Worm (Caenorhabditis elegans) whole organism, young adult: ENCODE measurements around the gene nhr-105.

Experiments used
- B0035.1 ChIP-seq: sonication (generic microtip); optimal IDR thresholded peaks from 2 replicates; lab custom pipeline; 2016; ENCODE audit warnings: missing genetic modification characterization, mild to moderate bottlenecking, missing compliant biosample characterization, missing genotype, missing genetic modification reagents
- B0261.1 ChIP-seq: sonication (generic microtip); optimal IDR thresholded peaks from 2 replicates; lab custom pipeline; 2016; ENCODE audit warnings: mild to moderate bottlenecking, missing genetic modification characterization, moderate library complexity, missing compliant biosample characterization
- C17E4.6 ChIP-seq: fragments of 200-800 bp; sonication (Bioruptor generic); IDR thresholded peaks from 2 replicates; pipeline ENCODE4 v1.3.6; 2022; ENCODE audit warnings: missing genetic modification reagents, missing genetic modification characterization, missing compliant biosample characterization
- F22D6.2 ChIP-seq: sonication (generic microtip); optimal IDR thresholded peaks from 2 replicates; lab custom pipeline; 2016; ENCODE audit warnings: mild to moderate bottlenecking, missing genetic modification characterization, missing compliant biosample characterization
- F23B12.7 ChIP-seq: sonication (generic microtip); optimal IDR thresholded peaks from 2 replicates; lab custom pipeline; 2017; ENCODE audit warnings: missing genetic modification characterization, mild to moderate bottlenecking, missing compliant biosample characterization, antibody characterized with exemption, moderate library complexity; ENCODE audit not compliant: insufficient read depth
- F37B4.10 ChIP-seq: fragments of 200-800 bp; sonication (Bioruptor generic); IDR thresholded peaks from 2 replicates; pipeline ENCODE4 v1.3.6; 2022; ENCODE audit warnings: missing genetic modification characterization, missing compliant biosample characterization
- F49E8.2 ChIP-seq: sonication (generic microtip); optimal IDR thresholded peaks from 3 replicates; lab custom pipeline; 2017; ENCODE audit warnings: missing genetic modification characterization, mild to moderate bottlenecking, missing compliant biosample characterization, antibody characterized with exemption, moderate library complexity; ENCODE audit not compliant: insufficient read depth
- T07F8.4 ChIP-seq: sonication (generic microtip); optimal IDR thresholded peaks from 2 replicates; lab custom pipeline; 2016; ENCODE audit warnings: mild to moderate bottlenecking, missing genetic modification characterization, moderate library complexity, missing compliant biosample characterization
- Y67H2A.10 ChIP-seq: fragments of 200-800 bp; sonication (Bioruptor generic); conservative IDR thresholded peaks from 2 replicates; pipeline ENCODE4 v1.3.6; 2022; ENCODE audit warnings: missing genetic modification reagents, missing genetic modification characterization, missing compliant biosample characterization
- akir-1 ChIP-seq: fragments of 200-800 bp; sonication (Bioruptor generic); optimal IDR thresholded peaks from 2 replicates; lab custom pipeline; 2018; ENCODE audit warnings: mild to moderate bottlenecking, missing genetic modification characterization, moderate library complexity, missing compliant biosample characterization
- aptf-2 ChIP-seq: fragments of 200-800 bp; sonication (Bioruptor generic); conservative IDR thresholded peaks from 2 replicates; pipeline ENCODE4 v1.3.6; 2022; ENCODE audit warnings: missing genetic modification reagents, missing genetic modification characterization, missing compliant biosample characterization
- attf-5 ChIP-seq: fragments of 200-800 bp; sonication (Bioruptor generic); optimal IDR thresholded peaks from 2 replicates; lab custom pipeline; 2018; ENCODE audit warnings: mild to moderate bottlenecking, missing genetic modification characterization, missing compliant biosample characterization
- attf-6 ChIP-seq: fragments of 200-800 bp; sonication (Bioruptor generic); IDR thresholded peaks from 2 replicates; pipeline ENCODE4 v1.3.6; 2022; ENCODE audit warnings: missing genetic modification reagents, missing genetic modification characterization, missing compliant biosample characterization
- ccch-3 ChIP-seq: fragments of 200-800 bp; sonication (Bioruptor generic); optimal IDR thresholded peaks from 2 replicates; lab custom pipeline; 2018; ENCODE audit warnings: mild to moderate bottlenecking, missing genetic modification characterization, missing compliant biosample characterization
- ceh-40 ChIP-seq: fragments of 200-800 bp; sonication (Bioruptor generic); IDR thresholded peaks from 2 replicates; pipeline ENCODE4 v1.3.6; 2022; ENCODE audit warnings: missing genetic modification characterization, missing compliant biosample characterization
- ceh-58 ChIP-seq: fragments of 200-800 bp; sonication (Bioruptor generic); IDR thresholded peaks from 2 replicates; pipeline ENCODE4 v1.3.6; 2022; ENCODE audit warnings: missing genetic modification characterization, missing compliant biosample characterization
- egl-44 ChIP-seq: fragments of 200-800 bp; sonication (Bioruptor generic); IDR thresholded peaks from 2 replicates; pipeline ENCODE4 v1.3.6; 2022; ENCODE audit warnings: missing genetic modification reagents, missing genetic modification characterization, missing compliant biosample characterization
- him-1 ChIP-seq: sonication (generic microtip); optimal IDR thresholded peaks from 2 replicates; lab custom pipeline; 2016; ENCODE audit warnings: missing genotype, missing genetic modification reagents, missing genetic modification characterization, missing compliant biosample characterization
- hlh-12 ChIP-seq: sonication (generic microtip); optimal IDR thresholded peaks from 2 replicates; lab custom pipeline; 2016; ENCODE audit warnings: missing genetic modification characterization, missing compliant biosample characterization
- hmg-1.2 ChIP-seq: fragments of 200-800 bp; sonication (Bioruptor generic); IDR thresholded peaks from 2 replicates; pipeline ENCODE4 v1.3.6; 2022; ENCODE audit warnings: missing genetic modification reagents, missing genetic modification characterization, missing compliant biosample characterization
- hmg-20 ChIP-seq: fragments of 200-800 bp; sonication (Bioruptor generic); IDR thresholded peaks from 2 replicates; pipeline ENCODE4 v1.3.6; 2022; ENCODE audit warnings: missing genetic modification reagents, missing genetic modification characterization, missing compliant biosample characterization
- hrde-1 ChIP-seq: sonication (generic microtip); optimal IDR thresholded peaks from 2 replicates; lab custom pipeline; 2016; ENCODE audit warnings: missing genetic modification characterization, mild to moderate bottlenecking, missing compliant biosample characterization, moderate library complexity, missing genotype, missing genetic modification reagents, borderline replicate concordance
- hsf-1 ChIP-seq: fragments of 200-800 bp; sonication (Bioruptor generic); IDR thresholded peaks from 2 replicates; pipeline ENCODE4 v1.3.6; 2022; ENCODE audit warnings: missing genetic modification reagents, missing genetic modification characterization, missing compliant biosample characterization
- let-607 ChIP-seq, 2 experiments: fragments of 200-800 bp in 1 of 2; sonication (Bioruptor generic) in 1 of 2; sonication (generic microtip) in 1 of 2; optimal IDR thresholded peaks; 2 replicates each; lab custom pipeline; 2016 to 2018; ENCODE audit warnings: mild to moderate bottlenecking in 2 of 2, missing compliant biosample characterization in 2 of 2, missing genetic modification characterization in 2 of 2, moderate library complexity in 2 of 2, missing genotype in 1 of 2
- lin-35 ChIP-seq, 3 experiments: fragments of 150-350 bp in 2 of 3; sonication (generic microtip) in 1 of 3; optimal IDR thresholded peaks; 2 replicates each; lab custom pipeline; 2014 to 2018; ENCODE audit warnings: missing biosample characterization in 3 of 3, missing genetic modification characterization in 3 of 3, missing genetic modification reagents in 3 of 3
- mel-28 ChIP-seq: sonication (generic microtip); optimal IDR thresholded peaks from 2 replicates; lab custom pipeline; 2016; ENCODE audit warnings: borderline replicate concordance, mild to moderate bottlenecking, missing genetic modification characterization, missing compliant biosample characterization
- mes-4 ChIP-seq: sonication (generic microtip); optimal IDR thresholded peaks from 2 replicates; lab custom pipeline; 2016; ENCODE audit warnings: missing genotype, missing genetic modification characterization, missing compliant biosample characterization
- mxl-1 ChIP-seq: sonication (generic microtip); optimal IDR thresholded peaks from 2 replicates; lab custom pipeline; 2016; ENCODE audit warnings: missing genetic modification characterization, missing compliant biosample characterization
- nfyb-1 ChIP-seq: fragments of 200-800 bp; sonication (Bioruptor generic); IDR thresholded peaks from 2 replicates; pipeline ENCODE4 v1.3.6; 2022; ENCODE audit warnings: missing genetic modification reagents, missing genetic modification characterization, missing compliant biosample characterization
- nhr-80 ChIP-seq: sonication (generic microtip); optimal IDR thresholded peaks from 2 replicates; lab custom pipeline; 2016; ENCODE audit warnings: missing genetic modification characterization, missing compliant biosample characterization
- rec-8 ChIP-seq, 2 experiments: sonication (generic microtip); optimal IDR thresholded peaks; 2 replicates each; lab custom pipeline; 2016; ENCODE audit warnings: mild to moderate bottlenecking in 2 of 2, missing genetic modification characterization in 2 of 2, missing genetic modification reagents in 2 of 2, missing genotype in 2 of 2, missing biosample characterization in 1 of 2, missing compliant biosample characterization in 1 of 2, moderate library complexity in 1 of 2
- repo-1 ChIP-seq: sonication (generic microtip); optimal IDR thresholded peaks from 2 replicates; lab custom pipeline; 2017; ENCODE audit warnings: mild to moderate bottlenecking, missing genetic modification characterization, missing compliant biosample characterization
- rpc-1 ChIP-seq, 2 experiments: fragments of 150-350 bp in 1 of 2; sonication (generic microtip) in 1 of 2; optimal IDR thresholded peaks; 2 replicates each; lab custom pipeline; 2014 to 2018; ENCODE audit warnings: missing biosample characterization in 1 of 2, missing genetic modification characterization in 1 of 2, missing genetic modification reagents in 1 of 2, missing genotype in 1 of 2
- sea-2 ChIP-seq: fragments of 200-800 bp; sonication (Bioruptor generic); IDR thresholded peaks from 2 replicates; pipeline ENCODE4 v1.3.6; 2022; ENCODE audit warnings: missing genetic modification characterization, missing compliant biosample characterization
- sptf-2 ChIP-seq: fragments of 200-800 bp; sonication (Bioruptor generic); optimal IDR thresholded peaks from 2 replicates; lab custom pipeline; 2018; ENCODE audit warnings: mild to moderate bottlenecking, missing genetic modification characterization, missing compliant biosample characterization
- tbx-9 ChIP-seq: sonication (generic microtip); optimal IDR thresholded peaks from 2 replicates; lab custom pipeline; 2016; ENCODE audit warnings: borderline replicate concordance, missing genetic modification characterization, inconsistent platforms, missing compliant biosample characterization
- zim-3 ChIP-seq: sonication (generic microtip); optimal IDR thresholded peaks from 2 replicates; lab custom pipeline; 2017; ENCODE audit warnings: mild to moderate bottlenecking, missing genetic modification characterization, moderate library complexity, missing compliant biosample characterization
- ztf-25 ChIP-seq: fragments of 200-800 bp; sonication (Bioruptor generic); IDR thresholded peaks from 2 replicates; pipeline ENCODE4 v1.3.6; 2022; ENCODE audit warnings: missing genetic modification reagents, missing genetic modification characterization, missing compliant biosample characterization
- ztf-3 ChIP-seq: fragments of 200-800 bp; sonication (Bioruptor generic); optimal IDR thresholded peaks from 2 replicates; lab custom pipeline; 2018; ENCODE audit warnings: mild to moderate bottlenecking, missing genetic modification characterization, missing compliant biosample characterization

The nhr-105 gene

DNA sequence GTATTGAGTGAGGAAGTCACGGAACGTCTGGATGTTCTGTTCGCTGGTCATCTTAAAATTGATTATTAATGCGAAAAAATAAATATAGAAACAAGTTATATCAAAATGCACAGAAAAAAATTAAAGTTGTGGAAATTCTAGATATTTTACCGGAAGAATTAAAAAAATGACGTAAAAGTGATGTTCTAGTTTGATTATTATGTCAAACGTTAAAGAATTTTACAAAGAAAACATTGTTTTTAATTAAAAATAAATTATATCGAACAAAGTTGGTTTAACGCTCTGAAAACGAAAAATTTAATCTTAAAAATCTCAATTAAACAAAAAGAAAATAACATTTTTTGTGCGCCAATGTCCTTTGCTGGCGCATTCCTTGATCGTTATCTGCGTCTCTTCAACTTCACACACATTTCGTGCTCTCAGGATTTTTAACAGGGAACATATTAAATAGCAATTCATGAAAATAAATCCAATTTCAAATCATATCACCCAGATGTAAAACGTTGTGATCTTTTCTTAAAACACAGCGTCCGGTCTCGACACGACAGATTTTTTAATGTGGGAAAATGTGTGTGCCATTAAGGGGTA, 5.3 kb upstream of the nhr-105 start, which contains the start of gene tin-9.1 (continued):
- TF ChIP-seq hrde-1 (tag; lab: Kevin White, UChicago) = no peak
- no peak for TF ChIP-seq sea-2
- no peak for TF ChIP-seq B0261.1 (tag; lab: Kevin White, UChicago)
- TF ChIP-seq tbx-9 (tag; lab: Kevin White, UChicago) = no peak
- no peak for TF ChIP-seq rpc-1 (optimal IDR thresholded peaks at IDR 0.05; lab: Kevin White, UChicago)
- TF ChIP-seq rpc-1 (tag; optimal IDR thresholded peaks at IDR 0.05; lab: Kevin White, UChicago) = no peak
- TF ChIP-seq zim-3 (tag; lab: Kevin White, UChicago) = no peak
- 0 out of 2 replicates have a peak, but pooled peaks have one; percentile 50 for TF ChIP-seq nfyb-1 (GFP tag; lab: Robert Waterston, UW)
- TF ChIP-seq mes-4 (tag; lab: Kevin White, UChicago) = no peak
- TF ChIP-seq ceh-40 (GFP tag; lab: Robert Waterston, UW) = no peak
- no peak for TF ChIP-seq B0035.1 (tag; lab: Kevin White, UChicago)
- TF ChIP-seq rec-8 (tag; optimal IDR thresholded peaks at IDR 0.05; lab: Kevin White, UChicago) = no peak
- no peak for TF ChIP-seq sptf-2 (GFP tag; lab: Kevin White, UChicago)
- TF ChIP-seq egl-44 = no peak
- TF ChIP-seq let-607 (tag; optimal IDR thresholded peaks at IDR 0.05; lab: Kevin White, UChicago) = peak in 1 of 2 experiments; percentile 1
- no peak for TF ChIP-seq aptf-2 (GFP tag; lab: Robert Waterston, UW)
- TF ChIP-seq ztf-3 (GFP tag; lab: Kevin White, UChicago) = no peak
- TF ChIP-seq hlh-12 (tag; lab: Kevin White, UChicago) = no peak
- TF ChIP-seq ceh-58 (GFP tag; lab: Robert Waterston, UW) = no peak
- no peak for TF ChIP-seq Y67H2A.10 (GFP tag; lab: Robert Waterston, UW)
- no peak for TF ChIP-seq F37B4.10 (GFP tag; lab: Robert Waterston, UW)
- TF ChIP-seq F49E8.2 (tag; lab: Kevin White, UChicago) = peak; percentile 29
- no peak for TF ChIP-seq akir-1 (GFP tag; lab: Kevin White, UChicago)
- TF ChIP-seq C17E4.6 (GFP tag; lab: Robert Waterston, UW) = no peak
- no peak for TF ChIP-seq mel-28 (tag; lab: Kevin White, UChicago)
- no peak for TF ChIP-seq hsf-1 (GFP tag; lab: Robert Waterston, UW)
- no peak for TF ChIP-seq hmg-20 (GFP tag; lab: Robert Waterston, UW)
- no peak for TF ChIP-seq ccch-3
- no peak for TF ChIP-seq ztf-25 (GFP tag; lab: Robert Waterston, UW)
- no peak for TF ChIP-seq F22D6.2 (tag; lab: Kevin White, UChicago)
- TF ChIP-seq F23B12.7 (tag; lab: Kevin White, UChicago) = no peak
- no peak for TF ChIP-seq attf-5 (GFP tag; lab: Kevin White, UChicago)
- peak; percentile 70 for TF ChIP-seq hmg-1.2 (GFP tag; lab: Robert Waterston, UW)
- no peak for TF ChIP-seq attf-6 (GFP tag; lab: Robert Waterston, UW)
- peak in 1 of 3 experiments; percentile 67 for TF ChIP-seq lin-35 (GFP tag; optimal IDR thresholded peaks at IDR 0.05; lab: Kevin White, UChicago)
- peak; percentile 63 for TF ChIP-seq him-1 (tag; lab: Kevin White, UChicago)
- no peak for TF ChIP-seq T07F8.4 (tag; lab: Kevin White, UChicago)
- no peak for TF ChIP-seq mxl-1
- TF ChIP-seq nhr-80 (tag; lab: Kevin White, UChicago) = peak; percentile 30
- no peak for TF ChIP-seq repo-1 (tag; lab: Kevin White, UChicago)
